Worm (Caenorhabditis elegans) whole organism, L4 larva: ENCODE measurements around the gene exl-1.

ENCODE experiments used
- F10B5.3 ChIP-seq: sonication (generic microtip); optimal IDR thresholded peaks from 2 replicates; lab custom pipeline; 2016; ENCODE audit warnings: mild to moderate bottlenecking, missing genetic modification characterization, missing compliant biosample characterization
- F37D6.2 ChIP-seq: sonication (generic microtip); optimal IDR thresholded peaks from 2 replicates; lab custom pipeline; 2016; ENCODE audit warnings: mild to moderate bottlenecking, missing genetic modification characterization, missing compliant biosample characterization
- F49E8.2 ChIP-seq: sonication (generic microtip); optimal IDR thresholded peaks from 2 replicates; lab custom pipeline; 2016; ENCODE audit warnings: missing compliant biosample characterization, mild to moderate bottlenecking, missing genetic modification characterization, borderline replicate concordance
- Y5F2A.4 ChIP-seq: fragments of 200-800 bp; sonication (Bioruptor generic); optimal IDR thresholded peaks from 2 replicates; lab custom pipeline; 2018; ENCODE audit warnings: mild to moderate bottlenecking, missing genetic modification characterization, missing compliant biosample characterization
- Y75B8A.6 ChIP-seq: fragments of 200-800 bp; sonication (Bioruptor generic); IDR thresholded peaks from 2 replicates; pipeline ENCODE4 v1.3.6; 2022; ENCODE audit warnings: missing genetic modification reagents, missing genetic modification characterization, missing compliant biosample characterization
- ZK337.2 ChIP-seq: fragments of 200-800 bp; sonication (Bioruptor generic); IDR thresholded peaks from 2 replicates; pipeline ENCODE4 v1.3.6; 2022; ENCODE audit warnings: missing genetic modification reagents, missing genetic modification characterization, missing compliant biosample characterization
- ZK546.5 ChIP-seq, 2 experiments: sonication (generic microtip); optimal IDR thresholded peaks; 2 replicates each; lab custom pipeline; 2017; ENCODE audit warnings: missing biosample characterization in 2 of 2, missing genetic modification characterization in 2 of 2
- aly-2 ChIP-seq: sonication (generic microtip); optimal IDR thresholded peaks from 2 replicates; lab custom pipeline; 2018; ENCODE audit warnings: missing biosample characterization, missing genetic modification characterization
- ceh-28 ChIP-seq: fragments of 150-350 bp; optimal IDR thresholded peaks from 2 replicates; lab custom pipeline; 2014; ENCODE audit warnings: missing biosample characterization, missing genetic modification reagents, missing genetic modification characterization
- ces-1 ChIP-seq: fragments of 150-350 bp; sonication (generic microtip); optimal IDR thresholded peaks from 4 replicates; lab custom pipeline; 2014; ENCODE audit warnings: missing biosample characterization, missing genetic modification reagents, missing genetic modification characterization
- cey-2 ChIP-seq: sonication (generic microtip); optimal IDR thresholded peaks from 3 replicates; lab custom pipeline; 2017; ENCODE audit warnings: missing genetic modification characterization, mild to moderate bottlenecking, missing compliant biosample characterization, antibody characterized with exemption, borderline replicate concordance; ENCODE audit not compliant: insufficient read depth
- ctbp-1 ChIP-seq: fragments of 200-800 bp; sonication (Bioruptor generic); IDR thresholded peaks from 2 replicates; pipeline ENCODE4 v1.3.6; 2022; ENCODE audit warnings: missing genetic modification reagents, missing genetic modification characterization, missing compliant biosample characterization
- daf-12 ChIP-seq: fragments of 150-350 bp; optimal IDR thresholded peaks from 2 replicates; lab custom pipeline; 2014; ENCODE audit warnings: missing biosample characterization, missing genetic modification reagents, missing genetic modification characterization
- daf-16 ChIP-seq, 3 experiments: sonication (generic microtip); optimal IDR thresholded peaks; 2 replicates each; lab custom pipeline; 2016 to 2017; ENCODE audit warnings: missing genetic modification characterization in 3 of 3, missing genetic modification reagents in 3 of 3, mild to moderate bottlenecking in 2 of 3, missing compliant biosample characterization in 2 of 3, missing biosample characterization in 1 of 3, moderate library complexity in 1 of 3
- duxl-1 ChIP-seq: sonication (generic microtip); optimal IDR thresholded peaks from 2 replicates; lab custom pipeline; 2016; ENCODE audit warnings: mild to moderate bottlenecking, missing genetic modification characterization, moderate library complexity, missing compliant biosample characterization; ENCODE audit not compliant: poor library complexity
- dve-1 ChIP-seq: sonication (generic microtip); optimal IDR thresholded peaks from 2 replicates; lab custom pipeline; 2017; ENCODE audit warnings: antibody characterized with exemption, mild to moderate bottlenecking, missing genetic modification characterization, missing compliant biosample characterization; ENCODE audit not compliant: insufficient read depth
- egl-43 ChIP-seq: fragments of 200-800 bp; sonication (Bioruptor generic); IDR thresholded peaks from 2 replicates; pipeline ENCODE4 v1.3.6; 2022; ENCODE audit warnings: missing genetic modification reagents, missing genetic modification characterization, missing compliant biosample characterization
- hif-1 ChIP-seq, 2 experiments: sonication (generic microtip); optimal IDR thresholded peaks; 2 replicates each; lab custom pipeline; 2016 to 2017; ENCODE audit warnings: missing compliant biosample characterization in 2 of 2, missing genetic modification characterization in 2 of 2, missing genetic modification reagents in 2 of 2, missing genotype in 2 of 2, mild to moderate bottlenecking in 1 of 2
- hlh-11 ChIP-seq: fragments of 200-800 bp; sonication (Bioruptor generic); optimal IDR thresholded peaks from 2 replicates; lab custom pipeline; 2018; ENCODE audit warnings: mild to moderate bottlenecking, missing genetic modification characterization, missing compliant biosample characterization
- hlh-30 ChIP-seq: sonication (generic microtip); optimal IDR thresholded peaks from 2 replicates; lab custom pipeline; 2017; ENCODE audit warnings: antibody characterized with exemption, mild to moderate bottlenecking, missing genetic modification characterization, missing compliant biosample characterization; ENCODE audit not compliant: insufficient read depth
- jun-1 ChIP-seq: fragments of 150-350 bp; optimal IDR thresholded peaks from 2 replicates; lab custom pipeline; 2014; ENCODE audit warnings: missing biosample characterization, missing genetic modification reagents, missing genetic modification characterization
- lim-7 ChIP-seq: fragments of 200-800 bp; sonication (Bioruptor generic); IDR thresholded peaks from 2 replicates; pipeline ENCODE4 v1.3.6; 2022; ENCODE audit warnings: missing genetic modification characterization, missing compliant biosample characterization
- lin-13 ChIP-seq: fragments of 150-350 bp; optimal IDR thresholded peaks from 2 replicates; lab custom pipeline; 2014; ENCODE audit warnings: missing biosample characterization, missing genetic modification reagents, missing genetic modification characterization
- lir-3 ChIP-seq: sonication (generic microtip); optimal IDR thresholded peaks from 2 replicates; lab custom pipeline; 2016; ENCODE audit warnings: mild to moderate bottlenecking, missing genetic modification characterization, missing compliant biosample characterization
- lsy-2 ChIP-seq, 2 experiments: fragments of 150-350 bp in 1 of 2; sonication (generic microtip) in 1 of 2; optimal IDR thresholded peaks; 2 replicates each; lab custom pipeline; 2014 to 2017; ENCODE audit warnings: missing biosample characterization in 2 of 2, missing genetic modification characterization in 2 of 2
- mdl-1 ChIP-seq, 2 experiments: fragments of 150-350 bp in 1 of 2; sonication (generic microtip) in 1 of 2; optimal IDR thresholded peaks; 2 replicates each; lab custom pipeline; 2014 to 2017; ENCODE audit warnings: missing biosample characterization in 2 of 2, missing genetic modification characterization in 2 of 2
- mdt-29 ChIP-seq: fragments of 200-800 bp; sonication (Bioruptor generic); IDR thresholded peaks from 2 replicates; pipeline ENCODE4 v1.3.6; 2022; ENCODE audit warnings: missing genetic modification reagents, missing genetic modification characterization, missing compliant biosample characterization
- mep-1 ChIP-seq: fragments of 150-350 bp; sonication (generic microtip); optimal IDR thresholded peaks from 3 replicates; lab custom pipeline; 2014; ENCODE audit warnings: missing biosample characterization, missing genetic modification characterization
- mes-2 ChIP-seq: sonication (generic microtip); optimal IDR thresholded peaks from 2 replicates; lab custom pipeline; 2016; ENCODE audit warnings: missing genotype, mild to moderate bottlenecking, missing genetic modification characterization, missing compliant biosample characterization; ENCODE audit not compliant: poor library complexity, severe bottlenecking
- nhr-10 ChIP-seq: fragments of 150-350 bp; optimal IDR thresholded peaks from 2 replicates; lab custom pipeline; 2014; ENCODE audit warnings: missing biosample characterization, missing genetic modification characterization
- nhr-102 ChIP-seq: sonication (generic microtip); optimal IDR thresholded peaks from 2 replicates; lab custom pipeline; 2016; ENCODE audit warnings: mild to moderate bottlenecking, missing genetic modification characterization, moderate library complexity, missing compliant biosample characterization
- nhr-11 ChIP-seq: fragments of 150-350 bp; optimal IDR thresholded peaks from 2 replicates; lab custom pipeline; 2014; ENCODE audit warnings: missing biosample characterization, missing genetic modification characterization
- nhr-111 ChIP-seq: fragments of 200-800 bp; sonication (Bioruptor generic); optimal IDR thresholded peaks from 2 replicates; lab custom pipeline; 2018; ENCODE audit warnings: mild to moderate bottlenecking, missing genetic modification characterization, missing compliant biosample characterization
- nhr-237 ChIP-seq: sonication (generic microtip); optimal IDR thresholded peaks from 2 replicates; lab custom pipeline; 2017; ENCODE audit warnings: missing biosample characterization, missing genetic modification characterization
- nhr-28 ChIP-seq: fragments of 150-350 bp; optimal IDR thresholded peaks from 2 replicates; lab custom pipeline; 2014; ENCODE audit warnings: missing biosample characterization, missing genetic modification characterization
- nhr-41 ChIP-seq: fragments of 200-800 bp; sonication (Bioruptor generic); IDR thresholded peaks from 2 replicates; pipeline ENCODE4 v1.3.6; 2022; ENCODE audit warnings: missing genetic modification reagents, missing genetic modification characterization, missing compliant biosample characterization
- nhr-76 ChIP-seq: fragments of 150-350 bp; optimal IDR thresholded peaks from 2 replicates; lab custom pipeline; 2014; ENCODE audit warnings: missing biosample characterization, missing genetic modification characterization
- nhr-77 ChIP-seq: fragments of 150-350 bp; optimal IDR thresholded peaks from 2 replicates; lab custom pipeline; 2014; ENCODE audit warnings: missing biosample characterization, missing genetic modification characterization
- pha-4 ChIP-seq, 2 experiments: fragments of 150-350 bp in 1 of 2; fragments of 200-800 bp in 1 of 2; sonication (Bioruptor generic) in 1 of 2; IDR thresholded peaks in 1 of 2; optimal IDR thresholded peaks in 1 of 2; 2 replicates each; pipeline versions ENCODE4 v1.3.6 to Lab custom; 2014 to 2022; ENCODE audit warnings: missing genetic modification characterization in 2 of 2, missing genetic modification reagents in 2 of 2, missing biosample characterization in 1 of 2, missing compliant biosample characterization in 1 of 2
- pqm-1 ChIP-seq: sonication (generic microtip); optimal IDR thresholded peaks from 2 replicates; lab custom pipeline; 2017; ENCODE audit warnings: missing biosample characterization, missing genetic modification characterization
- sdz-12 ChIP-seq: fragments of 200-800 bp; sonication (Bioruptor generic); optimal IDR thresholded peaks from 2 replicates; lab custom pipeline; 2018; ENCODE audit warnings: mild to moderate bottlenecking, missing genetic modification characterization, missing compliant biosample characterization
- spr-3 ChIP-seq: fragments of 200-800 bp; sonication (Bioruptor generic); optimal IDR thresholded peaks from 2 replicates; lab custom pipeline; 2018; ENCODE audit warnings: mild to moderate bottlenecking, missing genetic modification characterization, missing compliant biosample characterization
- tra-1 ChIP-seq: fragments of 200-800 bp; sonication (Bioruptor generic); IDR thresholded peaks from 2 replicates; pipeline ENCODE4 v1.3.6; 2022; ENCODE audit warnings: missing genetic modification reagents, missing genetic modification characterization, missing compliant biosample characterization
- unc-62 ChIP-seq, 3 experiments: fragments of 150-350 bp in 1 of 3; sonication (generic microtip); optimal IDR thresholded peaks in 2 of 3; peaks in 1 of 3; 1 replicate in 1 of 3; 2 replicates in 2 of 3; lab custom pipeline; 2014 to 2017; ENCODE audit warnings: missing biosample characterization in 3 of 3, missing genetic modification characterization in 3 of 3, missing genetic modification reagents in 3 of 3, missing genotype in 1 of 3
- ztf-11 ChIP-seq: fragments of 150-350 bp; optimal IDR thresholded peaks from 2 replicates; lab custom pipeline; 2014; ENCODE audit warnings: missing biosample characterization, missing genetic modification characterization

The exl-1 gene

ce11 chrII:14404741-14405488, 8.4 kb downstream of the exl-1 start (continued):
- TF ChIP-seq mes-2 (peak; percentile 56), nhr-76 (no peak), Y75B8A.6 (GFP tag; lab: Robert Waterston, UW) (no peak), egl-43 (GFP tag; lab: Robert Waterston, UW) (0 out of 2 replicates have a peak, but pooled peaks have one; percentile 24), mdt-29 (GFP tag; lab: Robert Waterston, UW) (peak; percentile 94), nhr-102 (tag; lab: Kevin White, UChicago) (peak; percentile 91)

- TF ChIP-seq unc-62 (GFP tag; optimal IDR thresholded peaks at IDR 0.05 in 1 of 2; lab: Kevin White, UChicago): no peak
- no peak for TF ChIP-seq unc-62 (tag; optimal IDR thresholded peaks at IDR 0.05; lab: Kevin White, UChicago)
- TF ChIP-seq dve-1: peak; percentile 80
- no peak for TF ChIP-seq ceh-28 (tag; lab: Kevin White, UChicago)
- no peak for TF ChIP-seq Y5F2A.4 (GFP tag; lab: Kevin White, UChicago)
- TF ChIP-seq ctbp-1 (GFP tag; lab: Robert Waterston, UW): no peak
- TF ChIP-seq lim-7: no peak
- no peak for TF ChIP-seq mdt-29 (GFP tag; lab: Robert Waterston, UW)
- no peak for TF ChIP-seq aly-2
- no peak for TF ChIP-seq daf-16 (GFP tag; optimal IDR thresholded peaks at IDR 0.05; lab: Kevin White, UChicago)
- TF ChIP-seq daf-16 (tag; optimal IDR thresholded peaks at IDR 0.05; lab: Kevin White, UChicago): peak; percentile 92
- TF ChIP-seq ces-1 (GFP tag; lab: Kevin White, UChicago): no peak
- TF ChIP-seq daf-12: no peak
- peak; percentile 33 for TF ChIP-seq pqm-1
- TF ChIP-seq lin-13 (GFP tag; lab: Kevin White, UChicago): no peak
- no peak for TF ChIP-seq egl-43 (GFP tag; lab: Robert Waterston, UW)
- TF ChIP-seq jun-1: no peak
- no peak for TF ChIP-seq tra-1 (GFP tag; lab: Robert Waterston, UW)
- TF ChIP-seq nhr-77 (tag; lab: Kevin White, UChicago): peak; percentile 80
- no peak for TF ChIP-seq F10B5.3 (tag; lab: Kevin White, UChicago)
- no peak for TF ChIP-seq nhr-41
- peak; percentile 26 for TF ChIP-seq hlh-11 (tag; lab: Kevin White, UChicago)
- TF ChIP-seq ZK337.2: no peak
- no peak for TF ChIP-seq nhr-237 (tag; lab: Kevin White, UChicago)
- no peak for TF ChIP-seq sdz-12 (GFP tag; lab: Kevin White, UChicago)
- TF ChIP-seq hlh-30 (tag; lab: Kevin White, UChicago): peak; percentile 79
- TF ChIP-seq lsy-2 (tag; optimal IDR thresholded peaks at IDR 0.05; lab: Kevin White, UChicago): peak in 1 of 2 experiments; percentile 52
- TF ChIP-seq nhr-111 (GFP tag; lab: Kevin White, UChicago): no peak
- no peak for TF ChIP-seq F37D6.2
- TF ChIP-seq mep-1: peak; percentile 63
- TF ChIP-seq hif-1 (tag; optimal IDR thresholded peaks at IDR 0.05; lab: Kevin White, UChicago): peak in 1 of 2 experiments; percentile 46
- no peak for TF ChIP-seq nhr-11
- TF ChIP-seq lir-3 (tag; lab: Kevin White, UChicago): no peak
- no peak for TF ChIP-seq spr-3 (GFP tag; lab: Kevin White, UChicago)
- TF ChIP-seq mes-2: peak; percentile 49
- no peak for TF ChIP-seq nhr-10 (tag; lab: Kevin White, UChicago)
- TF ChIP-seq ztf-11 (tag; lab: Kevin White, UChicago): no peak
- peak; percentile 6 for TF ChIP-seq nhr-28 (tag; lab: Kevin White, UChicago)
- TF ChIP-seq duxl-1 (tag; lab: Kevin White, UChicago): no peak
- TF ChIP-seq ZK546.5 (tag; optimal IDR thresholded peaks at IDR 0.05; lab: Kevin White, UChicago): no peak
- peak; percentile 19; the same call in 1 of the 2 replicates for TF ChIP-seq pha-4 (GFP tag; IDR thresholded peaks at IDR 0.05; lab: Robert Waterston, UW)
- peak; percentile 74 for TF ChIP-seq pha-4 (tag; optimal IDR thresholded peaks at IDR 0.05; lab: Kevin White, UChicago)
- TF ChIP-seq mdl-1 (tag; optimal IDR thresholded peaks at IDR 0.05; lab: Kevin White, UChicago): peak in 1 of 2 experiments; percentile 70
- TF ChIP-seq F49E8.2 (tag; lab: Kevin White, UChicago): no peak
- no peak for TF ChIP-seq cey-2 (tag; lab: Kevin White, UChicago)
These were observed 9.0 kb downstream of the exl-1 start for ce11 chrII:14404266-14404665.
